Worm (Caenorhabditis elegans) whole organism, young adult: ENCODE measurements around the gene rpia-1.

Source experiments
- B0261.1 ChIP-seq: sonication (generic microtip); optimal IDR thresholded peaks from 2 replicates; lab custom pipeline; 2016; ENCODE audit warnings: mild to moderate bottlenecking, missing genetic modification characterization, moderate library complexity, missing compliant biosample characterization
- C17E4.6 ChIP-seq: fragments of 200-800 bp; sonication (Bioruptor generic); IDR thresholded peaks from 2 replicates; pipeline ENCODE4 v1.3.6; 2022; ENCODE audit warnings: missing genetic modification reagents, missing genetic modification characterization, missing compliant biosample characterization
- F10E7.11 ChIP-seq: sonication (generic microtip); optimal IDR thresholded peaks from 2 replicates; lab custom pipeline; 2017; ENCODE audit warnings: mild to moderate bottlenecking, missing genetic modification characterization, moderate library complexity, missing compliant biosample characterization
- F23B12.7 ChIP-seq: sonication (generic microtip); optimal IDR thresholded peaks from 2 replicates; lab custom pipeline; 2017; ENCODE audit warnings: missing genetic modification characterization, mild to moderate bottlenecking, missing compliant biosample characterization, antibody characterized with exemption, moderate library complexity; ENCODE audit not compliant: insufficient read depth
- F52B5.7 ChIP-seq: sonication (generic microtip); optimal IDR thresholded peaks from 2 replicates; lab custom pipeline; 2016; ENCODE audit warnings: mild to moderate bottlenecking, missing genetic modification characterization, missing compliant biosample characterization
- F57A8.1 ChIP-seq: fragments of 200-800 bp; sonication (Bioruptor generic); optimal IDR thresholded peaks from 2 replicates; lab custom pipeline; 2018; ENCODE audit warnings: mild to moderate bottlenecking, missing genetic modification characterization, moderate library complexity, missing compliant biosample characterization
- K11D2.4 ChIP-seq: fragments of 200-800 bp; sonication (Bioruptor generic); IDR thresholded peaks from 2 replicates; pipeline ENCODE4 v1.3.6; 2022; ENCODE audit warnings: missing genetic modification reagents, missing genetic modification characterization, missing compliant biosample characterization
- T07F8.4 ChIP-seq: sonication (generic microtip); optimal IDR thresholded peaks from 2 replicates; lab custom pipeline; 2016; ENCODE audit warnings: mild to moderate bottlenecking, missing genetic modification characterization, moderate library complexity, missing compliant biosample characterization
- T26A5.8 ChIP-seq: sonication (generic microtip); optimal IDR thresholded peaks from 2 replicates; lab custom pipeline; 2016; ENCODE audit warnings: missing genetic modification characterization, missing compliant biosample characterization
- Y53F4B.3 ChIP-seq: fragments of 200-800 bp; sonication (Bioruptor generic); IDR thresholded peaks from 2 replicates; pipeline ENCODE4 v1.3.6; 2022; ENCODE audit warnings: missing genetic modification reagents, missing genetic modification characterization, missing compliant biosample characterization
- Y53G8AR.9 ChIP-seq: fragments of 200-800 bp; sonication (Bioruptor generic); conservative IDR thresholded peaks from 2 replicates; pipeline ENCODE4 v1.3.6; 2022; ENCODE audit warnings: missing genetic modification reagents, missing genetic modification characterization, missing compliant biosample characterization
- Y56A3A.18 ChIP-seq: fragments of 200-800 bp; sonication (Bioruptor generic); IDR thresholded peaks from 2 replicates; pipeline ENCODE4 v1.3.6; 2022; ENCODE audit warnings: missing genetic modification reagents, missing genetic modification characterization, missing compliant biosample characterization
- Y67H2A.10 ChIP-seq: fragments of 200-800 bp; sonication (Bioruptor generic); conservative IDR thresholded peaks from 2 replicates; pipeline ENCODE4 v1.3.6; 2022; ENCODE audit warnings: missing genetic modification reagents, missing genetic modification characterization, missing compliant biosample characterization
- ZK185.1 ChIP-seq: sonication (generic microtip); optimal IDR thresholded peaks from 2 replicates; lab custom pipeline; 2016; ENCODE audit warnings: mild to moderate bottlenecking, missing genetic modification characterization, missing compliant biosample characterization; ENCODE audit not compliant: poor library complexity, severe bottlenecking
- akir-1 ChIP-seq: fragments of 200-800 bp; sonication (Bioruptor generic); optimal IDR thresholded peaks from 2 replicates; lab custom pipeline; 2018; ENCODE audit warnings: mild to moderate bottlenecking, missing genetic modification characterization, moderate library complexity, missing compliant biosample characterization
- aptf-2 ChIP-seq: fragments of 200-800 bp; sonication (Bioruptor generic); conservative IDR thresholded peaks from 2 replicates; pipeline ENCODE4 v1.3.6; 2022; ENCODE audit warnings: missing genetic modification reagents, missing genetic modification characterization, missing compliant biosample characterization
- atf-7 ChIP-seq: sonication (generic microtip); optimal IDR thresholded peaks from 2 replicates; lab custom pipeline; 2017; ENCODE audit warnings: mild to moderate bottlenecking, missing genetic modification characterization, missing compliant biosample characterization
- bed-2 ChIP-seq: fragments of 200-800 bp; sonication (Bioruptor generic); IDR thresholded peaks from 2 replicates; pipeline ENCODE4 v1.3.6; 2022; ENCODE audit warnings: missing genetic modification reagents, missing genetic modification characterization, missing compliant biosample characterization
- cebp-1 ChIP-seq, 2 experiments: fragments of 200-800 bp in 1 of 2; sonication (Bioruptor generic) in 1 of 2; sonication (generic microtip) in 1 of 2; IDR thresholded peaks in 1 of 2; optimal IDR thresholded peaks in 1 of 2; 2 replicates each; pipeline versions ENCODE4 v1.3.6 to Lab custom; 2017 to 2022; ENCODE audit warnings: missing compliant biosample characterization in 2 of 2, missing genetic modification characterization in 2 of 2, mild to moderate bottlenecking in 1 of 2, missing genetic modification reagents in 1 of 2, moderate library complexity in 1 of 2
- ceh-40 ChIP-seq: fragments of 200-800 bp; sonication (Bioruptor generic); IDR thresholded peaks from 2 replicates; pipeline ENCODE4 v1.3.6; 2022; ENCODE audit warnings: missing genetic modification characterization, missing compliant biosample characterization
- ceh-58 ChIP-seq: fragments of 200-800 bp; sonication (Bioruptor generic); IDR thresholded peaks from 2 replicates; pipeline ENCODE4 v1.3.6; 2022; ENCODE audit warnings: missing genetic modification characterization, missing compliant biosample characterization
- dox-1 ChIP-seq: fragments of 200-800 bp; sonication (Bioruptor generic); IDR thresholded peaks from 2 replicates; pipeline ENCODE4 v1.3.6; 2022; ENCODE audit warnings: missing genetic modification reagents, missing genetic modification characterization, missing compliant biosample characterization
- dpff-1 ChIP-seq: sonication (generic microtip); optimal IDR thresholded peaks from 2 replicates; lab custom pipeline; 2017; ENCODE audit warnings: mild to moderate bottlenecking, missing genetic modification characterization, missing compliant biosample characterization
- efl-1 ChIP-seq: fragments of 150-350 bp; optimal IDR thresholded peaks from 2 replicates; lab custom pipeline; 2014; ENCODE audit warnings: missing biosample characterization, missing genetic modification reagents, missing genetic modification characterization
- egl-18 ChIP-seq: fragments of 200-800 bp; sonication (Bioruptor generic); IDR thresholded peaks from 2 replicates; pipeline ENCODE4 v1.3.6; 2022; ENCODE audit warnings: missing genetic modification reagents, missing genetic modification characterization, missing compliant biosample characterization
- egl-44 ChIP-seq: fragments of 200-800 bp; sonication (Bioruptor generic); IDR thresholded peaks from 2 replicates; pipeline ENCODE4 v1.3.6; 2022; ENCODE audit warnings: missing genetic modification reagents, missing genetic modification characterization, missing compliant biosample characterization
- him-1 ChIP-seq: sonication (generic microtip); optimal IDR thresholded peaks from 2 replicates; lab custom pipeline; 2016; ENCODE audit warnings: missing genotype, missing genetic modification reagents, missing genetic modification characterization, missing compliant biosample characterization
- hrde-1 ChIP-seq: sonication (generic microtip); optimal IDR thresholded peaks from 2 replicates; lab custom pipeline; 2016; ENCODE audit warnings: missing genetic modification characterization, mild to moderate bottlenecking, missing compliant biosample characterization, moderate library complexity, missing genotype, missing genetic modification reagents, borderline replicate concordance
- hsf-1 ChIP-seq: fragments of 200-800 bp; sonication (Bioruptor generic); IDR thresholded peaks from 2 replicates; pipeline ENCODE4 v1.3.6; 2022; ENCODE audit warnings: missing genetic modification reagents, missing genetic modification characterization, missing compliant biosample characterization
- let-526 ChIP-seq: fragments of 200-800 bp; sonication (Bioruptor generic); IDR thresholded peaks from 2 replicates; pipeline ENCODE4 v1.3.6; 2022; ENCODE audit warnings: missing genetic modification reagents, missing genetic modification characterization, missing compliant biosample characterization
- lin-26 ChIP-seq: fragments of 200-800 bp; sonication (Bioruptor generic); IDR thresholded peaks from 2 replicates; pipeline ENCODE4 v1.3.6; 2022; ENCODE audit warnings: missing genetic modification reagents, missing genetic modification characterization, missing compliant biosample characterization
- lsl-1 ChIP-seq: fragments of 200-800 bp; sonication (Bioruptor generic); optimal IDR thresholded peaks from 2 replicates; lab custom pipeline; 2018; ENCODE audit warnings: mild to moderate bottlenecking, missing genetic modification characterization, moderate library complexity, missing compliant biosample characterization
- madf-6 ChIP-seq: fragments of 200-800 bp; sonication (Bioruptor generic); IDR thresholded peaks from 2 replicates; pipeline ENCODE4 v1.3.6; 2022; ENCODE audit warnings: missing genetic modification reagents, missing genetic modification characterization, missing compliant biosample characterization
- mcd-1 ChIP-seq: fragments of 200-800 bp; sonication (Bioruptor generic); IDR thresholded peaks from 2 replicates; pipeline ENCODE4 v1.3.6; 2022; ENCODE audit warnings: missing genetic modification reagents, missing genetic modification characterization, missing compliant biosample characterization
- mes-4 ChIP-seq: sonication (generic microtip); optimal IDR thresholded peaks from 2 replicates; lab custom pipeline; 2016; ENCODE audit warnings: missing genotype, missing genetic modification characterization, missing compliant biosample characterization
- nfya-1 ChIP-seq: sonication (generic microtip); optimal IDR thresholded peaks from 2 replicates; lab custom pipeline; 2017; ENCODE audit warnings: antibody characterized with exemption, missing compliant biosample characterization, missing genetic modification characterization, borderline replicate concordance; ENCODE audit not compliant: insufficient read depth
- nfya-2 ChIP-seq: fragments of 200-800 bp; sonication (Bioruptor generic); IDR thresholded peaks from 2 replicates; pipeline ENCODE4 v1.3.6; 2022; ENCODE audit warnings: missing genetic modification reagents, missing genetic modification characterization, missing compliant biosample characterization
- nfyb-1 ChIP-seq: fragments of 200-800 bp; sonication (Bioruptor generic); IDR thresholded peaks from 2 replicates; pipeline ENCODE4 v1.3.6; 2022; ENCODE audit warnings: missing genetic modification reagents, missing genetic modification characterization, missing compliant biosample characterization
- nhr-90 ChIP-seq: sonication (generic microtip); optimal IDR thresholded peaks from 2 replicates; lab custom pipeline; 2016; ENCODE audit warnings: missing genotype, mild to moderate bottlenecking, missing genetic modification characterization, missing compliant biosample characterization
- rcor-1 ChIP-seq: fragments of 200-800 bp; sonication (Bioruptor generic); IDR thresholded peaks from 2 replicates; pipeline ENCODE4 v1.3.6; 2022; ENCODE audit warnings: missing genetic modification reagents, missing genetic modification characterization, missing compliant biosample characterization
- rec-8 ChIP-seq, 2 experiments: sonication (generic microtip); optimal IDR thresholded peaks; 2 replicates each; lab custom pipeline; 2016; ENCODE audit warnings: mild to moderate bottlenecking in 2 of 2, missing genetic modification characterization in 2 of 2, missing genetic modification reagents in 2 of 2, missing genotype in 2 of 2, missing biosample characterization in 1 of 2, missing compliant biosample characterization in 1 of 2, moderate library complexity in 1 of 2
- sdz-38 ChIP-seq: sonication (generic microtip); optimal IDR thresholded peaks from 2 replicates; lab custom pipeline; 2016; ENCODE audit warnings: missing genotype, missing genetic modification characterization, missing compliant biosample characterization
- snpc-1.1 ChIP-seq: sonication (generic microtip); optimal IDR thresholded peaks from 2 replicates; lab custom pipeline; 2017; ENCODE audit warnings: missing genetic modification characterization, mild to moderate bottlenecking, missing compliant biosample characterization, antibody characterized with exemption, moderate library complexity, missing genotype, missing genetic modification reagents; ENCODE audit not compliant: insufficient read depth
- somi-1 ChIP-seq: fragments of 200-800 bp; sonication (Bioruptor generic); optimal IDR thresholded peaks from 2 replicates; lab custom pipeline; 2018; ENCODE audit warnings: mild to moderate bottlenecking, missing genetic modification characterization, missing compliant biosample characterization
- tbp1 ChIP-seq: fragments of 200-800 bp; sonication (Bioruptor generic); optimal IDR thresholded peaks from 2 replicates; lab custom pipeline; 2018; ENCODE audit warnings: mild to moderate bottlenecking, missing genetic modification characterization, missing compliant biosample characterization
- ztf-22 ChIP-seq: fragments of 200-800 bp; sonication (Bioruptor generic); optimal IDR thresholded peaks from 2 replicates; lab custom pipeline; 2018; ENCODE audit warnings: mild to moderate bottlenecking, missing genetic modification characterization, moderate library complexity, missing compliant biosample characterization
- ztf-25 ChIP-seq: fragments of 200-800 bp; sonication (Bioruptor generic); IDR thresholded peaks from 2 replicates; pipeline ENCODE4 v1.3.6; 2022; ENCODE audit warnings: missing genetic modification reagents, missing genetic modification characterization, missing compliant biosample characterization

The rpia-1 gene

ce11 chrIII:7142172-7142601 is 19.3 kb downstream of the rpia-1 start (continued):
- TF ChIP-seq dox-1, result peak; percentile 78
- no peak for TF ChIP-seq bed-2 (GFP tag; lab: Robert Waterston, UW)
- TF ChIP-seq Y53G8AR.9 (GFP tag; lab: Robert Waterston, UW), result peak; percentile 78
- no peak for TF ChIP-seq egl-18 (GFP tag; lab: Robert Waterston, UW)
- no peak for TF ChIP-seq ZK185.1 (tag; lab: Kevin White, UChicago)
- TF ChIP-seq lin-26 (GFP tag; lab: Robert Waterston, UW), result peak; percentile 18; the same call in 1 of the 2 replicates
- peak; percentile 41 for TF ChIP-seq hrde-1
- TF ChIP-seq atf-7 (tag; lab: Kevin White, UChicago), result no peak
- peak; percentile 30 for TF ChIP-seq dpff-1 (tag; lab: Kevin White, UChicago)
- no peak for TF ChIP-seq ceh-58 (GFP tag; lab: Robert Waterston, UW)
- TF ChIP-seq sdz-38 (tag; lab: Kevin White, UChicago), result no peak
- TF ChIP-seq F10E7.11 (tag; lab: Kevin White, UChicago), result no peak
- TF ChIP-seq somi-1 (GFP tag; lab: Kevin White, UChicago), result no peak
- no peak for TF ChIP-seq ztf-22 (GFP tag; lab: Kevin White, UChicago)
- peak; percentile 51 for TF ChIP-seq mcd-1 (GFP tag; lab: Robert Waterston, UW)
- no peak for TF ChIP-seq F52B5.7 (tag; lab: Kevin White, UChicago)
- TF ChIP-seq rec-8 (tag; optimal IDR thresholded peaks at IDR 0.05; lab: Kevin White, UChicago), result peak in 1 of 2 experiments; percentile 44
- TF ChIP-seq Y56A3A.18 (GFP tag; lab: Robert Waterston, UW), result peak; percentile 61; the same call in 1 of the 2 replicates
- peak; percentile 83 for TF ChIP-seq nfyb-1 (GFP tag; lab: Robert Waterston, UW)
- TF ChIP-seq C17E4.6, result peak; percentile 60
- no peak for TF ChIP-seq Y67H2A.10 (GFP tag; lab: Robert Waterston, UW)
- TF ChIP-seq ceh-40 (GFP tag; lab: Robert Waterston, UW), result 0 out of 2 replicates have a peak, but pooled peaks have one; percentile 49
- peak; percentile 58; the same call in 1 of the 2 replicates for TF ChIP-seq rcor-1 (GFP tag; lab: Robert Waterston, UW)
- TF ChIP-seq ztf-25 (GFP tag; lab: Robert Waterston, UW), result no peak
- peak; percentile 64 for TF ChIP-seq madf-6 (GFP tag; lab: Robert Waterston, UW)
- TF ChIP-seq F23B12.7 (tag; lab: Kevin White, UChicago), result no peak
- no peak for TF ChIP-seq T26A5.8 (tag; lab: Kevin White, UChicago)
- TF ChIP-seq egl-44 (GFP tag; lab: Robert Waterston, UW), result no peak
- TF ChIP-seq him-1 (tag; lab: Kevin White, UChicago), result peak; percentile 96
- no peak for TF ChIP-seq nhr-90 (tag; lab: Kevin White, UChicago)
- TF ChIP-seq hsf-1, result peak; percentile 56
- TF ChIP-seq let-526 (GFP tag; lab: Robert Waterston, UW), result no peak
- peak; percentile 71 for TF ChIP-seq lsl-1 (GFP tag; lab: Kevin White, UChicago)
- peak; percentile 78 for TF ChIP-seq tbp1 (GFP tag; lab: Kevin White, UChicago)
- TF ChIP-seq cebp-1 (GFP tag; IDR thresholded peaks at IDR 0.05; lab: Robert Waterston, UW), result no peak
- no peak for TF ChIP-seq cebp-1 (tag; optimal IDR thresholded peaks at IDR 0.05; lab: Kevin White, UChicago)
- no peak for TF ChIP-seq F57A8.1
- TF ChIP-seq B0261.1, result no peak
- no peak for TF ChIP-seq mes-4 (tag; lab: Kevin White, UChicago)
- TF ChIP-seq T07F8.4 (tag; lab: Kevin White, UChicago), result no peak
- no peak for TF ChIP-seq nfya-2
- no peak for TF ChIP-seq efl-1 (GFP tag; lab: Kevin White, UChicago)
- TF ChIP-seq aptf-2 (GFP tag; lab: Robert Waterston, UW), result no peak
- peak; percentile 98 for TF ChIP-seq snpc-1.1
- no peak for TF ChIP-seq nfya-1 (tag; lab: Kevin White, UChicago)
- 0 out of 2 replicates have a peak, but pooled peaks have one; percentile 4 for TF ChIP-seq Y53F4B.3 (GFP tag; lab: Robert Waterston, UW)
- TF ChIP-seq K11D2.4 (GFP tag; lab: Robert Waterston, UW), result no peak
- no peak for TF ChIP-seq akir-1 (GFP tag; lab: Kevin White, UChicago)
